Worm (Caenorhabditis elegans) whole organism, young adult: ENCODE data around the gene Y57G11C.33.

Experiments used
- attf-6 ChIP-seq: fragments of 200-800 bp; sonication (Bioruptor generic); IDR thresholded peaks from 2 replicates; pipeline ENCODE4 v1.3.6; 2022; ENCODE audit warnings: missing genetic modification reagents, missing genetic modification characterization, missing compliant biosample characterization
- gei-17 ChIP-seq: fragments of 200-800 bp; sonication (Bioruptor generic); optimal IDR thresholded peaks from 2 replicates; lab custom pipeline; 2018; ENCODE audit warnings: mild to moderate bottlenecking, missing genetic modification characterization, missing compliant biosample characterization
- hlh-26 ChIP-seq: fragments of 200-800 bp; sonication (Bioruptor generic); conservative IDR thresholded peaks from 2 replicates; pipeline ENCODE4 v1.3.6; 2022; ENCODE audit warnings: missing genetic modification reagents, missing genetic modification characterization, missing compliant biosample characterization
- pha-4 ChIP-seq: fragments of 150-350 bp; sonication (generic microtip); optimal IDR thresholded peaks from 2 replicates; lab custom pipeline; 2014; ENCODE audit warnings: missing biosample characterization, missing genetic modification reagents, missing genetic modification characterization
- ztf-26 ChIP-seq: sonication (generic microtip); optimal IDR thresholded peaks from 2 replicates; lab custom pipeline; 2017; ENCODE audit warnings: missing genetic modification characterization, missing compliant biosample characterization

DNA sequence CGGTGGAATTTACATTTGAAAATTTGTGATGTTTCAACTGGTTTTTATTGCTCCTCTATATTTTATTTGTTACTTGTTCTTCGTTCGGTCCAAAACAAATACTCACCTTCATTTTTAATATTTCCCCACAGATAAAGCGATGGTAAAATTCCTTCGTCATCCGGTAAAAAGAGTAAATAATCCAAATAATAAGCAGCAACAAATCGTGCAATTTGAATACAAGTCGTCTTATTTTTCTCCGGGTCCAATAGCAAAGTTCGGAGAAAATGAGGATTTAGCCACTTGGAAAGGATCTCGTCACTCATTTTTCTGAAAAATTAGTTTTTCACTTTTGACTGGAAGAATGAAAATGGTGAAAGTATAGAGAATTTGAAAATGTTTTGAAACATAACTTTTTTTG is 3.8 kb upstream of the Y57G11C.33 start, which contains the start of gene talp-3:
- TF ChIP-seq ztf-26 (tag; lab: Kevin White, UChicago) (no peak), hlh-26 (no peak), pha-4 (tag; lab: Kevin White, UChicago) (no peak), attf-6 (GFP tag; lab: Robert Waterston, UW) (peak; percentile 74; the same call in 1 of the 2 replicates), gei-17 (GFP tag; lab: Kevin White, UChicago) (no peak)
